Fruit fly (Drosophila melanogaster): ENCODE measurements around the gene Sox21b.

DNA sequence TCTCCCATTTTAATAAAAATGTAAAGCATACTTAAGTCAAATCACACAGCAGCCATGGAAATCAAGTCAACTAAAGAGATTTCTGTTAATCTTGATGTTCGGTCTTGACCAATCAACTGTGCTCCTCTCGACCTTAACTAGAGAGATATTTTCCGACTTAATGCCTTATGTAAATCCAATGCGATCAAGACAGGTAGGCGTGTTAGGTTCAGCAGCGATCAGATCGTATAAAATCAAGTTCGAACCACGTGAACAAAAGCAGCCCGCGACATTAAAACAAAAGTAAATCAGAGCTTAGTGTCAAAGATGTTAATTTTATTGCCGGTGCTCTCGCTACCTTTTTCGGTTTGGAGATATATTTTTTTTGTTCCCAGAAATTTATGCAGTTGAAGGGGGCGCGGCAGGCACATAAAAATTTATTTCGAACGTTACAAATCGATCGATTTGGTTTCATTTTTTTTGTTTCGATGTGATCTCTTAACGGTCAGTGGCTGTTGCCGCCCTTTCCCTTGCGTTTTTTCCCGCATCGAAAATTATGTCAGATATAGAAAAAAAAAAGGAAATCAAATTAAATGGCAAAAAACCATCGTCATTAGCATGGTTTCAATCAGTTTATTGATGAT is 26.9 kb upstream of the Sox21b start:
- TF ChIP-seq h (optimal IDR thresholded peaks at IDR 0.05) (no peak), Doc2 (GFP tag; IDR thresholded peaks at IDR 0.05) (no peak), CG12659 (GFP tag; optimal IDR thresholded peaks at IDR 0.05) (no peak), Max (GFP tag; optimal IDR thresholded peaks at IDR 0.05) (no peak), bcd (GFP tag; optimal IDR thresholded peaks at IDR 0.05) (no peak), Side (GFP tag; optimal IDR thresholded peaks at IDR 0.05) (no peak), CG11247 (GFP tag; IDR thresholded peaks at IDR 0.05) (no peak), Atf3 (GFP tag; optimal IDR thresholded peaks at IDR 0.05) (no peak), bsh (GFP tag; optimal IDR thresholded peaks at IDR 0.05) (no peak)
